Worm (Caenorhabditis elegans) whole organism, L4 larva: ENCODE measurements around the gene T09F5.1.
A peak's percentile ranks its signal among the peaks of the same experiment; 100 is the strongest.

Experiments
- F37D6.2 ChIP-seq: sonication (generic microtip); optimal IDR thresholded peaks from 2 replicates; lab custom pipeline; 2016; ENCODE audit warnings: mild to moderate bottlenecking, missing genetic modification characterization, missing compliant biosample characterization
- Y75B8A.6 ChIP-seq: fragments of 200-800 bp; sonication (Bioruptor generic); IDR thresholded peaks from 2 replicates; pipeline ENCODE4 v1.3.6; 2022; ENCODE audit warnings: missing genetic modification reagents, missing genetic modification characterization, missing compliant biosample characterization
- ama-1 ChIP-seq: fragments of 150-350 bp; optimal IDR thresholded peaks from 2 replicates; lab custom pipeline; 2014; ENCODE audit warnings: inconsistent platforms, mixed read lengths
- arid-1 ChIP-seq: fragments of 200-800 bp; sonication (Bioruptor generic); conservative IDR thresholded peaks from 2 replicates; pipeline ENCODE4 v1.3.6; 2022; ENCODE audit warnings: missing genetic modification reagents, missing genetic modification characterization, missing compliant biosample characterization
- ceh-44 ChIP-seq: fragments of 200-800 bp; sonication (Bioruptor generic); IDR thresholded peaks from 2 replicates; pipeline ENCODE4 v1.3.6; 2022; ENCODE audit warnings: missing genetic modification reagents, missing genetic modification characterization, missing compliant biosample characterization
- egl-27 ChIP-seq: sonication (generic microtip); optimal IDR thresholded peaks from 3 replicates; lab custom pipeline; 2017; ENCODE audit warnings: missing biosample characterization, missing genetic modification reagents, missing genetic modification characterization
- lin-15B ChIP-seq: fragments of 150-350 bp; sonication (generic microtip); optimal IDR thresholded peaks from 3 replicates; lab custom pipeline; 2014; ENCODE audit warnings: missing biosample characterization, missing genetic modification characterization
- madf-5 ChIP-seq, 2 experiments: fragments of 200-800 bp; sonication (Bioruptor generic); IDR thresholded peaks; 2 replicates each; pipeline ENCODE4 v1.3.6; 2022; ENCODE audit warnings: missing compliant biosample characterization in 2 of 2, missing genetic modification characterization in 2 of 2
- mep-1 ChIP-seq: fragments of 150-350 bp; sonication (generic microtip); optimal IDR thresholded peaks from 3 replicates; lab custom pipeline; 2014; ENCODE audit warnings: missing biosample characterization, missing genetic modification characterization
- nhr-237 ChIP-seq: sonication (generic microtip); optimal IDR thresholded peaks from 2 replicates; lab custom pipeline; 2017; ENCODE audit warnings: missing biosample characterization, missing genetic modification characterization
- pha-4 ChIP-seq, 2 experiments: fragments of 150-350 bp in 1 of 2; fragments of 200-800 bp in 1 of 2; sonication (Bioruptor generic) in 1 of 2; IDR thresholded peaks in 1 of 2; optimal IDR thresholded peaks in 1 of 2; 2 replicates each; pipeline versions ENCODE4 v1.3.6 to Lab custom; 2014 to 2022; ENCODE audit warnings: missing genetic modification characterization in 2 of 2, missing genetic modification reagents in 2 of 2, missing biosample characterization in 1 of 2, missing compliant biosample characterization in 1 of 2
- pqm-1 ChIP-seq: sonication (generic microtip); optimal IDR thresholded peaks from 2 replicates; lab custom pipeline; 2017; ENCODE audit warnings: missing biosample characterization, missing genetic modification characterization
- rbr-2 ChIP-seq: sonication (generic microtip); optimal IDR thresholded peaks from 2 replicates; lab custom pipeline; 2016; ENCODE audit warnings: missing genotype, missing genetic modification characterization, missing compliant biosample characterization
- unc-130 ChIP-seq: sonication (generic microtip); optimal IDR thresholded peaks from 2 replicates; lab custom pipeline; 2016; ENCODE audit warnings: missing genetic modification reagents, missing genetic modification characterization, missing compliant biosample characterization

- TF ChIP-seq rbr-2 (tag; lab: Kevin White, UChicago) = peak; percentile 81
- TF ChIP-seq ceh-44 (GFP tag; lab: Robert Waterston, UW) = no peak
- no peak for TF ChIP-seq Y75B8A.6 (GFP tag; lab: Robert Waterston, UW)
- peak; percentile 2 for TF ChIP-seq ama-1 (lab: Kevin White, UChicago)
- TF ChIP-seq pha-4 (GFP tag; IDR thresholded peaks at IDR 0.05; lab: Robert Waterston, UW) = 0 out of 2 replicates have a peak, but pooled peaks have one; percentile 44
- peak; percentile 71 for TF ChIP-seq pha-4 (tag; optimal IDR thresholded peaks at IDR 0.05; lab: Kevin White, UChicago)
- no peak for TF ChIP-seq egl-27 (tag; lab: Kevin White, UChicago)
- TF ChIP-seq F37D6.2 = peak; percentile 45
- peak; percentile 46 for TF ChIP-seq lin-15B (tag; lab: Kevin White, UChicago)
- peak; percentile 86 for TF ChIP-seq mep-1 (tag; lab: Kevin White, UChicago)
- no peak for TF ChIP-seq nhr-237 (tag; lab: Kevin White, UChicago)
- TF ChIP-seq unc-130 = peak; percentile 31
- no peak for TF ChIP-seq madf-5 (GFP tag; IDR thresholded peaks at IDR 0.05; lab: Robert Waterston, UW)
- peak; percentile 71 for TF ChIP-seq arid-1 (GFP tag; lab: Robert Waterston, UW)
- no peak for TF ChIP-seq pqm-1
Measured at ce11 chrV:15189567-15189966, 40.7 kb downstream of the T09F5.1 start, which contains the start of gene cyn-3.
